Fruit fly (Drosophila melanogaster): ENCODE results near the gene CG46468.

Gene CG46468

DNA sequence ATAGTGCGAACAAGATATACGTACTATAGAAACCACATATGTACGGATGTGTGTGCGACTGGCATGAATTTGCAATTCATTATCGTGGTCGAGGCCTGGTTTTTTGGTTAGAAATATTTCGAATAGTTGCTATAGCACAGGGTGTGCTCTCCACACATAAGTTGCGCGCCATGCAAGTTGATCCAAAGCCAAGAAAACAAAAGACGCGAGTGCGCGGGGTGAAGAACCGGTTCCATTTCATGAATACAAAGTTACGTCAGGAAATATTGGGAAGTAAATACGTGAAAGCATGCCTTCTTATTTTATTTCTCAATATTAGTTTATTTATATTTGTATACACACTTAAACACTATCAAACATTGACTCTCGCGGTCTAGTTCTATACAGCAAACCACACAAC, 48.7 kb upstream of the CG46468 start (continued):
- TF ChIP-seq CG31365 (tag; optimal IDR thresholded peaks at IDR 0.05) = no peak
- TF ChIP-seq trem (tag; optimal IDR thresholded peaks at IDR 0.05) = peak; percentile 41
- TF ChIP-seq CG12104 (GFP tag; optimal IDR thresholded peaks at IDR 0.05) = no peak
- no peak for TF ChIP-seq CG11560 (tag; IDR thresholded peaks at IDR 0.05)
- peak; percentile 23 for TF ChIP-seq phol (tag; optimal IDR thresholded peaks at IDR 0.05)
- TF ChIP-seq Dbx (GFP tag; IDR thresholded peaks at IDR 0.05) = peak; percentile 23; the same call in 1 of the 3 replicates
- no peak for TF ChIP-seq gro (GFP tag; optimal IDR thresholded peaks at IDR 0.05)
- TF ChIP-seq kah (GFP tag; optimal IDR thresholded peaks at IDR 0.05) = peak; percentile 3
- TF ChIP-seq CG32532 (GFP tag; IDR thresholded peaks at IDR 0.05) = peak; percentile 12; the same call in 1 of the 2 replicates
- no peak for TF ChIP-seq dimm (GFP tag; IDR thresholded peaks at IDR 0.05)
- no peak for TF ChIP-seq esg (GFP tag; conservative IDR thresholded peaks at IDR 0.05)
- TF ChIP-seq CG18619 (GFP tag; optimal IDR thresholded peaks at IDR 0.05) = no peak
- TF ChIP-seq CG5953 (GFP tag; IDR thresholded peaks at IDR 0.05) = no peak
- TF ChIP-seq CG9932 (GFP tag; IDR thresholded peaks at IDR 0.05) = peak; percentile 43; the same call in 1 of the 2 replicates
- peak; percentile 32 for TF ChIP-seq CG1603 (tag; optimal IDR thresholded peaks at IDR 0.05)
- TF ChIP-seq Ssrp (tag; optimal IDR thresholded peaks at IDR 0.05) = peak; percentile 41
- TF ChIP-seq CG11504 (tag; optimal IDR thresholded peaks at IDR 0.05) = peak; percentile 38
- TF ChIP-seq CG11456 (GFP tag; IDR thresholded peaks at IDR 0.05) = 0 out of 3 replicates have a peak, but pooled peaks have one; percentile 6
- peak; percentile 24 for TF ChIP-seq grau (tag; optimal IDR thresholded peaks at IDR 0.05)
- no peak for TF ChIP-seq tio (GFP tag; optimal IDR thresholded peaks at IDR 0.05)
- TF ChIP-seq CG11696 (GFP tag; IDR thresholded peaks at IDR 0.05) = peak; percentile 7; the same call in 1 of the 2 replicates
- TF ChIP-seq CG15073 (GFP tag; optimal IDR thresholded peaks at IDR 0.05) = no peak
- TF ChIP-seq CG8924 (tag; optimal IDR thresholded peaks at IDR 0.05) = peak; percentile 52
- TF ChIP-seq Adf1 (GFP tag; IDR thresholded peaks at IDR 0.05) = no peak
- no peak for TF ChIP-seq chinmo (GFP tag; IDR thresholded peaks at IDR 0.05; ENCODE audit: partially characterized antibody)
- peak; percentile 29 for TF ChIP-seq HmgZ (tag; optimal IDR thresholded peaks at IDR 0.05)
- peak; percentile 75; the same call in 1 of the 3 replicates for TF ChIP-seq CG2199 (GFP tag; IDR thresholded peaks at IDR 0.05)
- no peak for TF ChIP-seq Hsf (GFP tag; optimal IDR thresholded peaks at IDR 0.05)
- no peak for TF ChIP-seq ken (GFP tag; IDR thresholded peaks at IDR 0.05)
- TF ChIP-seq CG8388 (GFP tag; optimal IDR thresholded peaks at IDR 0.05) = peak; percentile 12
- TF ChIP-seq CG3726 (GFP tag; IDR thresholded peaks at IDR 0.05) = no peak
- no peak for TF ChIP-seq CG8290 (GFP tag; optimal IDR thresholded peaks at IDR 0.05)
- TF ChIP-seq CG8290 (tag; optimal IDR thresholded peaks at IDR 0.05) = peak in 1 of 2 experiments; percentile 34
- no peak for TF ChIP-seq CG9437 (GFP tag; optimal IDR thresholded peaks at IDR 0.05)
- TF ChIP-seq crol (GFP tag; IDR thresholded peaks at IDR 0.05) = peak; percentile 44
- no peak for TF ChIP-seq org-1 (GFP tag; optimal IDR thresholded peaks at IDR 0.05)
- TF ChIP-seq pho (GFP tag; optimal IDR thresholded peaks at IDR 0.05) = no peak
- TF ChIP-seq Hey (tag; optimal IDR thresholded peaks at IDR 0.05) = no peak
- TF ChIP-seq Mes4 (GFP tag; optimal IDR thresholded peaks at IDR 0.05) = no peak
- TF ChIP-seq ftz-f1 (GFP tag; optimal IDR thresholded peaks at IDR 0.05) = no peak
- no peak for TF ChIP-seq tup (GFP tag; optimal IDR thresholded peaks at IDR 0.05)
- peak; percentile 54; the same call in 1 of the 2 replicates for TF ChIP-seq slbo (GFP tag; IDR thresholded peaks at IDR 0.05)
- TF ChIP-seq ci (GFP tag; IDR thresholded peaks at IDR 0.05) = peak; percentile 34; the same call in 1 of the 3 replicates
- TF ChIP-seq Doc2 (GFP tag; IDR thresholded peaks at IDR 0.05) = no peak
- TF ChIP-seq CG15696 (tag; optimal IDR thresholded peaks at IDR 0.05) = peak; percentile 3
- peak; percentile 18 for TF ChIP-seq Myb (GFP tag; optimal IDR thresholded peaks at IDR 0.05)
- no peak for TF ChIP-seq Dip2 (GFP tag; IDR thresholded peaks at IDR 0.05)
- no peak for TF ChIP-seq pfk (GFP tag; optimal IDR thresholded peaks at IDR 0.05)
- TF ChIP-seq Poxn (GFP tag; IDR thresholded peaks at IDR 0.05) = no peak
- no peak for TF ChIP-seq jing (GFP tag; optimal IDR thresholded peaks at IDR 0.05)
- TF ChIP-seq her (GFP tag; optimal IDR thresholded peaks at IDR 0.05) = no peak
- TF ChIP-seq E2f2 (GFP tag; IDR thresholded peaks at IDR 0.05) = peak; percentile 17; the same call in 1 of the 2 replicates
- no peak for TF ChIP-seq CG4360 (GFP tag; IDR thresholded peaks at IDR 0.05)
